Worm (Caenorhabditis elegans): ENCODE measurements around the gene cec-6.

Gene cec-6

DNA sequence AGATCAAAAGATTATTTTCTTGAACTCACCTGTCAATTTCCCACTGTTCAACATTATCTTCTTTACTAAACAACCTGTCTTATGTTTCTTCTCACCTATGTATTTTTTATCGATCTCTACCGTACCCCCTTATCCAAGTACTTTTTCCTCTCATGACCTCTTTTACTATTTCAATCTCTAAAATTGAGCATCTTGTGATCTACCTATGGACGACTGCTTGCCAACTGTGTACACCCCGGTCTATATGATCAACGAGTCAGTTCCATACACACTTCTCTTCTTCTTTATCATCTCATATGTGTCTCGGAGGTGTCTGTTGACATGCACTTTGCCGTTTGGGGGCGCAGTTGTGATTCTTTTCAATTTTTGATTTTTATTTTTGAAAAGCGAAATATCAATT is 45.5 kb downstream of the cec-6 start (continued):
- no peak for TF ChIP-seq ces-1 (GFP tag; optimal IDR thresholded peaks at IDR 0.05)
- TF ChIP-seq dmd-9 (GFP tag; IDR thresholded peaks at IDR 0.05): no peak
- no peak for TF ChIP-seq ceh-32 (tag; optimal IDR thresholded peaks at IDR 0.05; ENCODE audit: poor library complexity)
- TF ChIP-seq nhr-28 (tag; optimal IDR thresholded peaks at IDR 0.05): peak; percentile 78
- no peak for TF ChIP-seq cey-2 (tag; optimal IDR thresholded peaks at IDR 0.05; ENCODE audit: borderline replicate concordance, insufficient read depth)
- TF ChIP-seq nhr-6 (tag; optimal IDR thresholded peaks at IDR 0.05): no peak
- peak; percentile 7 to 51 for TF ChIP-seq daf-16 (GFP tag; optimal IDR thresholded peaks at IDR 0.05)
- TF ChIP-seq daf-16 (tag; optimal IDR thresholded peaks at IDR 0.05): peak; percentile 97
- TF ChIP-seq dve-1 (tag; optimal IDR thresholded peaks at IDR 0.05; ENCODE audit: insufficient read depth): peak; percentile 91
- no peak for TF ChIP-seq unc-62 (GFP tag; optimal IDR thresholded peaks at IDR 0.05 in 1 of 2)
- no peak for TF ChIP-seq unc-62 (tag; optimal IDR thresholded peaks at IDR 0.05)
- no peak for TF ChIP-seq T20F7.1 (GFP tag; optimal IDR thresholded peaks at IDR 0.05)
- TF ChIP-seq ceh-28 (tag; optimal IDR thresholded peaks at IDR 0.05): no peak
- no peak for TF ChIP-seq F26F4.8 (GFP tag; conservative IDR thresholded peaks at IDR 0.05)
- TF ChIP-seq vab-7 (GFP tag; IDR thresholded peaks at IDR 0.05): no peak
- TF ChIP-seq madf-9 (GFP tag; conservative IDR thresholded peaks at IDR 0.05): no peak
- no peak for TF ChIP-seq spr-3 (GFP tag; optimal IDR thresholded peaks at IDR 0.05)

ce11 chrIV:5591134-5591533 is 46.5 kb downstream of the cec-6 start:
- 0 out of 2 replicates have a peak, but pooled peaks have one; percentile 46 for TF ChIP-seq T26A8.4 (GFP tag; IDR thresholded peaks at IDR 0.05)
- TF ChIP-seq nhr-11 (tag; optimal IDR thresholded peaks at IDR 0.05): peak; percentile 85
- TF ChIP-seq ztf-7 (tag; optimal IDR thresholded peaks at IDR 0.05): no peak
- TF ChIP-seq Y75B8A.6 (GFP tag; IDR thresholded peaks at IDR 0.05): no peak
- no peak for TF ChIP-seq F26F4.8 (GFP tag; conservative IDR thresholded peaks at IDR 0.05)
- peak; percentile 37 for TF ChIP-seq nhr-6 (tag; optimal IDR thresholded peaks at IDR 0.05)
- no peak for TF ChIP-seq ZK337.2 (GFP tag; IDR thresholded peaks at IDR 0.05)
- TF ChIP-seq Y48G9A.11 (GFP tag; IDR thresholded peaks at IDR 0.05): no peak
- no peak for TF ChIP-seq F37D6.2 (tag; optimal IDR thresholded peaks at IDR 0.05)
- peak; percentile 61 for TF ChIP-seq nhr-76 (tag; optimal IDR thresholded peaks at IDR 0.05)
- TF ChIP-seq hlh-11 (tag; optimal IDR thresholded peaks at IDR 0.05): peak; percentile 98
- TF ChIP-seq dmd-8 (GFP tag; IDR thresholded peaks at IDR 0.05): no peak
- TF ChIP-seq ZK546.5 (tag; optimal IDR thresholded peaks at IDR 0.05): no peak
- no peak for TF ChIP-seq ctbp-1 (GFP tag; IDR thresholded peaks at IDR 0.05)
- peak; percentile 36 for TF ChIP-seq ama-1 (optimal IDR thresholded peaks at IDR 0.05)
- no peak for TF ChIP-seq fkh-10 (GFP tag; optimal IDR thresholded peaks at IDR 0.05)
- no peak for TF ChIP-seq spr-3 (GFP tag; optimal IDR thresholded peaks at IDR 0.05)
- no peak for TF ChIP-seq fos-1 (tag; optimal IDR thresholded peaks at IDR 0.05)
- no peak for TF ChIP-seq nhr-41 (GFP tag; IDR thresholded peaks at IDR 0.05)
- TF ChIP-seq lim-7 (GFP tag; IDR thresholded peaks at IDR 0.05): no peak
- no peak for TF ChIP-seq ceh-62 (tag; optimal IDR thresholded peaks at IDR 0.05)
- no peak for TF ChIP-seq lin-29 (GFP tag; IDR thresholded peaks at IDR 0.05)
- TF ChIP-seq ces-1 (GFP tag; optimal IDR thresholded peaks at IDR 0.05): no peak
- TF ChIP-seq zfp-2 (tag; optimal IDR thresholded peaks at IDR 0.05): no peak
- TF ChIP-seq skn-1 (tag; optimal IDR thresholded peaks at IDR 0.05): no peak
- no peak for TF ChIP-seq unc-39 (tag; optimal IDR thresholded peaks at IDR 0.05)
- peak; percentile 91 for TF ChIP-seq tra-1 (GFP tag; IDR thresholded peaks at IDR 0.05)
- peak; percentile 98 for TF ChIP-seq hlh-30 (tag; optimal IDR thresholded peaks at IDR 0.05; ENCODE audit: insufficient read depth)
- peak in 1 of 2 experiments; percentile 95 for TF ChIP-seq mdl-1 (tag; optimal IDR thresholded peaks at IDR 0.05)
- TF ChIP-seq lin-13 (GFP tag; optimal IDR thresholded peaks at IDR 0.05): peak; percentile 48
- no peak for TF ChIP-seq egl-43 (GFP tag; IDR thresholded peaks at IDR 0.05)
- TF ChIP-seq madf-9 (GFP tag; conservative IDR thresholded peaks at IDR 0.05): no peak
- no peak for TF ChIP-seq vab-7 (GFP tag; IDR thresholded peaks at IDR 0.05)
- TF ChIP-seq nhr-77 (tag; optimal IDR thresholded peaks at IDR 0.05): peak; percentile 96
- TF ChIP-seq ceh-44 (GFP tag; IDR thresholded peaks at IDR 0.05): no peak
- peak; percentile 69; the same call in 1 of the 2 replicates for TF ChIP-seq saeg-2 (GFP tag; IDR thresholded peaks at IDR 0.05)
- no peak for TF ChIP-seq lin-38 (GFP tag; IDR thresholded peaks at IDR 0.05)
- TF ChIP-seq Y105C5A.15 (GFP tag; IDR thresholded peaks at IDR 0.05): no peak
- peak; percentile 22 for TF ChIP-seq nhr-10 (tag; optimal IDR thresholded peaks at IDR 0.05)
- TF ChIP-seq T20F7.1 (GFP tag; optimal IDR thresholded peaks at IDR 0.05): peak; percentile 75
- peak; percentile 87 for TF ChIP-seq mxl-3 (GFP tag; optimal IDR thresholded peaks at IDR 0.05)
